Worm (Caenorhabditis elegans) whole organism, young adult: Measurements from ENCODE around the gene ule-3.

Experiments
- athp-1 ChIP-seq: sonication (generic microtip); optimal IDR thresholded peaks from 2 replicates; lab custom pipeline; 2017; ENCODE audit warnings: mild to moderate bottlenecking, missing genetic modification characterization, missing compliant biosample characterization
- ceh-79 ChIP-seq: sonication (generic microtip); optimal IDR thresholded peaks from 2 replicates; lab custom pipeline; 2017; ENCODE audit warnings: mild to moderate bottlenecking, missing genetic modification characterization, missing compliant biosample characterization
- him-1 ChIP-seq: sonication (generic microtip); optimal IDR thresholded peaks from 2 replicates; lab custom pipeline; 2016; ENCODE audit warnings: missing genotype, missing genetic modification reagents, missing genetic modification characterization, missing compliant biosample characterization
- madf-3 ChIP-seq: fragments of 200-800 bp; sonication (Bioruptor generic); IDR thresholded peaks from 2 replicates; pipeline ENCODE4 v1.3.6; 2022; ENCODE audit warnings: missing genetic modification reagents, missing genetic modification characterization, missing compliant biosample characterization
- ztf-26 ChIP-seq: sonication (generic microtip); optimal IDR thresholded peaks from 2 replicates; lab custom pipeline; 2017; ENCODE audit warnings: missing genetic modification characterization, missing compliant biosample characterization

ce11 chrV:10758658-10759057, 34.9 kb upstream of the ule-3 start, which contains the start of gene F28H7.8:
- no peak for TF ChIP-seq him-1 (tag; lab: Kevin White, UChicago)
- no peak for TF ChIP-seq ztf-26 (tag; lab: Kevin White, UChicago)
- no peak for TF ChIP-seq ceh-79 (tag; lab: Kevin White, UChicago)
- no peak for TF ChIP-seq madf-3
- TF ChIP-seq athp-1 (tag; lab: Kevin White, UChicago), result no peak
